Fruit fly (Drosophila melanogaster) whole organism, embryonic: ENCODE results near the gene Gmppb.

ENCODE experiments used
- Atf3 ChIP-seq: fragments of 200-800 bp; sonication (Bioruptor generic); optimal IDR thresholded peaks from 3 replicates; lab custom pipeline; 2016; ENCODE audit warnings: missing biosample characterization, missing genetic modification characterization
- Bgb ChIP-seq: fragments of 200-800 bp; sonication (Bioruptor generic); IDR thresholded peaks from 2 replicates; pipeline ENCODE4 v1.3.6; 2022; ENCODE audit warnings: missing biosample characterization, missing genetic modification characterization; ENCODE audit not compliant: partially characterized antibody
- CG10209 ChIP-seq: fragments of 200-800 bp; sonication (Bioruptor generic); optimal IDR thresholded peaks from 3 replicates; lab custom pipeline; 2017; ENCODE audit warnings: missing biosample characterization, mild to moderate bottlenecking, missing genetic modification characterization, missing genetic modification reagents
- CG10979 ChIP-seq: fragments of 200-800 bp; sonication (Bioruptor generic); optimal IDR thresholded peaks from 2 replicates; lab custom pipeline; 2018; ENCODE audit warnings: missing biosample characterization, mild to moderate bottlenecking, missing genetic modification characterization, moderate library complexity
- CG11695 ChIP-seq: fragments of 200-800 bp; sonication (Bioruptor generic); IDR thresholded peaks from 3 replicates; pipeline ENCODE4 v1.3.6; 2022; ENCODE audit warnings: missing biosample characterization, missing genetic modification characterization
- CG12104 ChIP-seq: fragments of 200-800 bp; sonication (Bioruptor generic); optimal IDR thresholded peaks from 3 replicates; lab custom pipeline; 2016; ENCODE audit warnings: missing biosample characterization, missing genetic modification characterization
- CG14667 ChIP-seq: fragments of 200-800 bp; sonication (Bioruptor generic); IDR thresholded peaks from 2 replicates; pipeline ENCODE4 v1.3.6; 2022; ENCODE audit warnings: missing biosample characterization, missing genetic modification characterization
- CG1603 ChIP-seq: fragments of 200-800 bp; sonication (Bioruptor generic); optimal IDR thresholded peaks from 2 replicates; lab custom pipeline; 2019; ENCODE audit warnings: missing biosample characterization, mild to moderate bottlenecking, missing genetic modification characterization, moderate library complexity
- CG17385 ChIP-seq: fragments of 200-800 bp; sonication (Bioruptor generic); optimal IDR thresholded peaks from 3 replicates; lab custom pipeline; 2018; ENCODE audit warnings: missing biosample characterization, mild to moderate bottlenecking, missing genetic modification characterization
- CG17829 ChIP-seq: fragments of 200-800 bp; optimal IDR thresholded peaks from 2 replicates; lab custom pipeline; 2019; ENCODE audit warnings: missing biosample characterization, mild to moderate bottlenecking, missing genetic modification characterization, moderate library complexity
- CG18599 ChIP-seq: fragments of 200-800 bp; sonication (Bioruptor generic); optimal IDR thresholded peaks from 3 replicates; lab custom pipeline; 2017; ENCODE audit warnings: missing biosample characterization, missing genetic modification characterization, mild to moderate bottlenecking, moderate library complexity, missing genetic modification reagents
- CG2712 ChIP-seq: fragments of 200-800 bp; optimal IDR thresholded peaks from 3 replicates; lab custom pipeline; 2019; ENCODE audit warnings: missing biosample characterization, mild to moderate bottlenecking, missing genetic modification characterization, moderate library complexity
- CG2889 ChIP-seq: fragments of 200-800 bp; sonication (Bioruptor generic); IDR thresholded peaks from 3 replicates; pipeline ENCODE4 v1.3.6; 2022; ENCODE audit warnings: missing biosample characterization, missing genetic modification characterization
- CG3065 ChIP-seq: fragments of 200-800 bp; sonication (Bioruptor generic); optimal IDR thresholded peaks from 2 replicates; lab custom pipeline; 2016; ENCODE audit warnings: missing biosample characterization, missing genetic modification characterization
- CG3163 ChIP-seq: fragments of 200-800 bp; sonication (Bioruptor generic); optimal IDR thresholded peaks from 3 replicates; lab custom pipeline; 2016; ENCODE audit warnings: missing biosample characterization, missing genetic modification characterization
- CG3281 ChIP-seq: fragments of 200-800 bp; sonication (Bioruptor generic); optimal IDR thresholded peaks from 3 replicates; lab custom pipeline; 2017; ENCODE audit warnings: missing biosample characterization, mild to moderate bottlenecking, missing genetic modification characterization
- CG3847 ChIP-seq: fragments of 200-800 bp; sonication (Bioruptor generic); IDR thresholded peaks from 2 replicates; pipeline ENCODE4 v1.3.6; 2022; ENCODE audit warnings: missing biosample characterization, missing genetic modification characterization
- CG6272 ChIP-seq: fragments of 200-800 bp; sonication (Bioruptor generic); IDR thresholded peaks from 2 replicates; pipeline ENCODE4 v1.3.6; 2022; ENCODE audit warnings: missing biosample characterization, missing genetic modification characterization
- CG6765 ChIP-seq: fragments of 200-800 bp; sonication (Bioruptor generic); optimal IDR thresholded peaks from 3 replicates; lab custom pipeline; 2017; ENCODE audit warnings: missing biosample characterization, mild to moderate bottlenecking, missing genetic modification characterization
- CG8765 ChIP-seq: fragments of 200-800 bp; sonication (Bioruptor generic); IDR thresholded peaks from 2 replicates; pipeline ENCODE4 v1.3.6; 2022; ENCODE audit warnings: missing biosample characterization, missing genetic modification characterization
- CG9817 ChIP-seq: fragments of 200-800 bp; sonication (Bioruptor generic); optimal IDR thresholded peaks from 2 replicates; lab custom pipeline; 2018; ENCODE audit warnings: missing biosample characterization, mild to moderate bottlenecking, missing genetic modification characterization, moderate library complexity
- Camta ChIP-seq: fragments of 200-800 bp; sonication (Bioruptor generic); optimal IDR thresholded peaks from 2 replicates; lab custom pipeline; 2016; ENCODE audit warnings: missing biosample characterization, missing genetic modification characterization
- D19B ChIP-seq: fragments of 200-800 bp; sonication (Bioruptor generic); optimal IDR thresholded peaks from 2 replicates; lab custom pipeline; 2017; ENCODE audit warnings: missing biosample characterization, mild to moderate bottlenecking, missing genetic modification characterization
- Deaf1 ChIP-seq: fragments of 200-800 bp; optimal IDR thresholded peaks from 3 replicates; lab custom pipeline; 2019; ENCODE audit warnings: missing biosample characterization, mild to moderate bottlenecking, missing genetic modification characterization, moderate library complexity
- Ets97D ChIP-seq: fragments of 200-800 bp; sonication (Bioruptor generic); optimal IDR thresholded peaks from 3 replicates; lab custom pipeline; 2016; ENCODE audit warnings: missing biosample characterization, missing genetic modification characterization
- HHEX ChIP-seq: fragments of 200-800 bp; sonication (Bioruptor generic); optimal IDR thresholded peaks from 3 replicates; lab custom pipeline; 2017; ENCODE audit warnings: missing biosample characterization, mild to moderate bottlenecking, missing genetic modification characterization, missing genetic modification reagents
- Lpt ChIP-seq: fragments of >200 bp; optimal IDR thresholded peaks from 2 replicates; lab custom pipeline; 2018; ENCODE audit warnings: missing biosample characterization, missing genetic modification characterization
- Med ChIP-seq: fragments of 200-800 bp; sonication (Bioruptor generic); peaks from one replicate; lab custom pipeline; 2016; ENCODE audit warnings: missing biosample characterization, missing genetic modification characterization, mild to moderate bottlenecking, inconsistent platforms, moderate library complexity
- Nf-YC ChIP-seq: fragments of 200-800 bp; optimal IDR thresholded peaks from 3 replicates; lab custom pipeline; 2019; ENCODE audit warnings: missing biosample characterization, mild to moderate bottlenecking, missing genetic modification characterization, moderate library complexity
- NfI ChIP-seq: fragments of 200-800 bp; sonication (Bioruptor generic); optimal IDR thresholded peaks from 3 replicates; lab custom pipeline; 2018; ENCODE audit warnings: missing biosample characterization, mild to moderate bottlenecking, missing genetic modification characterization, moderate library complexity
- Side ChIP-seq: fragments of 200-800 bp; sonication (Bioruptor generic); optimal IDR thresholded peaks from 2 replicates; lab custom pipeline; 2016; ENCODE audit warnings: missing biosample characterization, missing genetic modification characterization
- Sin3A ChIP-seq: fragments of >200 bp; optimal IDR thresholded peaks from 2 replicates; lab custom pipeline; 2018
- Stat92E ChIP-seq, 3 experiments: fragments of >200 bp in 2 of 3; fragments of 200-800 bp in 1 of 3; sonication (Bioruptor generic) in 1 of 3; optimal IDR thresholded peaks; 2 replicates each; lab custom pipeline; 2017 to 2019; ENCODE audit warnings: missing biosample characterization in 3 of 3, missing genetic modification characterization in 3 of 3, mild to moderate bottlenecking in 1 of 3, moderate library complexity in 1 of 3
- TFAM ChIP-seq: fragments of 200-800 bp; sonication (Bioruptor generic); optimal IDR thresholded peaks from 2 replicates; lab custom pipeline; 2017; ENCODE audit warnings: missing biosample characterization, missing genetic modification characterization, inconsistent platforms
- Vsx1 ChIP-seq: fragments of 200-800 bp; sonication (Bioruptor generic); optimal IDR thresholded peaks from 2 replicates; lab custom pipeline; 2017; ENCODE audit warnings: missing biosample characterization, mild to moderate bottlenecking, missing genetic modification characterization, missing genetic modification reagents
- br ChIP-seq: fragments of >200 bp; optimal IDR thresholded peaks from 2 replicates; lab custom pipeline; 2017
- dimm ChIP-seq: fragments of 200-800 bp; sonication (Bioruptor generic); IDR thresholded peaks from 2 replicates; pipeline ENCODE4 v1.3.6; 2022; ENCODE audit warnings: missing biosample characterization, missing genetic modification characterization
- dmrt99B ChIP-seq: fragments of 200-800 bp; sonication (Bioruptor generic); optimal IDR thresholded peaks from 2 replicates; lab custom pipeline; 2018; ENCODE audit warnings: missing biosample characterization, mild to moderate bottlenecking, missing genetic modification characterization, moderate library complexity
- fu2 ChIP-seq: fragments of 200-800 bp; sonication (Bioruptor generic); optimal IDR thresholded peaks from 2 replicates; lab custom pipeline; 2016; ENCODE audit warnings: missing biosample characterization, missing genetic modification characterization
- her ChIP-seq: fragments of 200-800 bp; sonication (Bioruptor generic); optimal IDR thresholded peaks from 2 replicates; lab custom pipeline; 2016; ENCODE audit warnings: missing biosample characterization, missing genetic modification characterization
- lab ChIP-seq: fragments of 200-800 bp; sonication (Bioruptor generic); optimal IDR thresholded peaks from 3 replicates; lab custom pipeline; 2017; ENCODE audit warnings: missing biosample characterization, missing genetic modification characterization, mild to moderate bottlenecking, moderate library complexity, missing genetic modification reagents
- lilli ChIP-seq: fragments of 200-800 bp; sonication (Bioruptor generic); optimal IDR thresholded peaks from 3 replicates; lab custom pipeline; 2016; ENCODE audit warnings: missing biosample characterization, missing genetic modification characterization
- lov ChIP-seq, 2 experiments: fragments of 200-800 bp in 1 of 2; fragments of >200 bp in 1 of 2; sonication (Bioruptor generic) in 1 of 2; IDR thresholded peaks in 1 of 2; optimal IDR thresholded peaks in 1 of 2; 2 replicates in 1 of 2; 3 replicates in 1 of 2; pipeline versions ENCODE4 v1.3.6 to Lab custom; 2017 to 2022; ENCODE audit warnings: missing biosample characterization in 1 of 2, missing genetic modification characterization in 1 of 2
- mirr ChIP-seq: fragments of 200-800 bp; sonication (Bioruptor generic); optimal IDR thresholded peaks from 3 replicates; lab custom pipeline; 2018; ENCODE audit warnings: missing biosample characterization, mild to moderate bottlenecking, missing genetic modification characterization
- mld ChIP-seq: fragments of 200-800 bp; sonication (Bioruptor generic); IDR thresholded peaks from 3 replicates; pipeline ENCODE4 v1.3.6; 2022; ENCODE audit warnings: missing biosample characterization, missing genetic modification characterization; ENCODE audit not compliant: partially characterized antibody
- rib ChIP-seq: fragments of 200-800 bp; sonication (Bioruptor generic); IDR thresholded peaks from 2 replicates; pipeline ENCODE4 v1.3.6; 2022; ENCODE audit warnings: missing biosample characterization, missing genetic modification characterization
- sens ChIP-seq: fragments of 200-800 bp; sonication (Bioruptor generic); peaks from one replicate; lab custom pipeline; 2016; ENCODE audit warnings: missing biosample characterization, missing genetic modification characterization
- trem ChIP-seq: fragments of 200-800 bp; optimal IDR thresholded peaks from 3 replicates; lab custom pipeline; 2019; ENCODE audit warnings: missing biosample characterization, mild to moderate bottlenecking, missing genetic modification characterization, moderate library complexity
- zfh1 ChIP-seq: fragments of 200-800 bp; sonication (Bioruptor generic); IDR thresholded peaks from 3 replicates; pipeline ENCODE4 v1.3.6; 2022; ENCODE audit warnings: missing biosample characterization, missing genetic modification characterization
- zfh2 ChIP-seq: fragments of 200-800 bp; sonication (Bioruptor generic); optimal IDR thresholded peaks from 2 replicates; lab custom pipeline; 2016; ENCODE audit warnings: missing biosample characterization, missing genetic modification characterization

Gene Gmppb

dm6 chr3R:4771319-4771718, 39.9 kb upstream of the Gmppb start:
- TF ChIP-seq mirr (GFP tag; lab: Kevin White, UChicago) (no peak), CG3847 (no peak), br (lab: Kevin White, UChicago) (no peak), CG12104 (GFP tag; lab: Kevin White, UChicago) (no peak), Side (GFP tag; lab: Kevin White, UChicago) (no peak), CG9817 (tag; lab: Kevin White, UChicago) (no peak), Lpt (GFP tag; lab: Kevin White, UChicago) (no peak)

DNA sequence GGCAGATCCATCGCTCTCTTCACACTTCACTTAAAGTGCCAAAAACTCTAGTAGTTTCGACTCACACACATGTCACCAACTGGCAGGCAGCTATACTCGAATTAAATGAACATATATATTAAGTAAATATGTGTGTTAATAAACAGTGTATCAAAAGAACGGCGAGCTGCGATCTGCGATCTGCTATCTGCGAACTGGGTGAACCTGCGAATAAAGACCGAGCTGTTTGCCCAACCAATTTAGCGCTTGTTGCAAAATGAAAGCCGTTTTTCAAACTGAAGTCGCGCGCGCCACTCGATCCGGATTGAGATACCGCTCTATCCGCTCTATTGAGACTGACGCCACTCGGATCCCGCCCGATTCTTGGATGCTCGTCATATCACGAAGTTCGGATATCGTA, 38.1 kb upstream of the Gmppb start, which contains the start of gene CG44098:
Gene CG44098, minus strand, starts transcription at position 101 of the 400 bp plus-strand sequence.
- TF ChIP-seq CG2889, result no peak
- TF ChIP-seq trem (tag; lab: Kevin White, UChicago), result no peak
- TF ChIP-seq CG1603 (tag; lab: Kevin White, UChicago), result no peak
- TF ChIP-seq mld, result no peak
- no peak for TF ChIP-seq Nf-YC (tag; lab: Kevin White, UChicago)
- TF ChIP-seq CG17385, result no peak
- no peak for TF ChIP-seq CG6272 (GFP tag; lab: Robert Waterston, UW)
- TF ChIP-seq zfh1 (GFP tag; lab: Robert Waterston, UW), result no peak
- TF ChIP-seq Camta (GFP tag; lab: Kevin White, UChicago), result no peak
- peak; percentile 8 for TF ChIP-seq sens
- TF ChIP-seq CG8765 (GFP tag; lab: Robert Waterston, UW), result no peak
- TF ChIP-seq Ets97D, result no peak
- TF ChIP-seq CG14667 (GFP tag; lab: Robert Waterston, UW), result no peak
- TF ChIP-seq CG10979, result no peak
- no peak for TF ChIP-seq TFAM (GFP tag; lab: Kevin White, UChicago)
- no peak for TF ChIP-seq CG2712
- no peak for TF ChIP-seq rib (GFP tag; lab: Robert Waterston, UW)
- no peak for TF ChIP-seq lov (optimal IDR thresholded peaks at IDR 0.05; lab: Kevin White, UChicago)
- no peak for TF ChIP-seq lov (GFP tag; IDR thresholded peaks at IDR 0.05; lab: Robert Waterston, UW)
- TF ChIP-seq CG18599 (GFP tag; lab: Kevin White, UChicago), result peak; percentile 32
- TF ChIP-seq NfI, result no peak
- TF ChIP-seq Stat92E (GFP tag; optimal IDR thresholded peaks at IDR 0.05; lab: Kevin White, UChicago), result no peak
- no peak for TF ChIP-seq Atf3 (GFP tag; lab: Kevin White, UChicago)
- TF ChIP-seq Med (GFP tag; lab: Kevin White, UChicago), result peak; percentile 52
- no peak for TF ChIP-seq Bgb (GFP tag; lab: Robert Waterston, UW)
- TF ChIP-seq dmrt99B (tag; lab: Kevin White, UChicago), result no peak
- TF ChIP-seq Deaf1 (tag; lab: Kevin White, UChicago), result peak; percentile 31
- no peak for TF ChIP-seq Sin3A (lab: Kevin White, UChicago)
- no peak for TF ChIP-seq fu2 (GFP tag; lab: Kevin White, UChicago)
- no peak for TF ChIP-seq CG9817 (tag; lab: Kevin White, UChicago)
- no peak for TF ChIP-seq CG10209 (GFP tag; lab: Kevin White, UChicago)
- TF ChIP-seq CG6765 (GFP tag; lab: Kevin White, UChicago), result no peak
- TF ChIP-seq CG3163 (GFP tag; lab: Kevin White, UChicago), result no peak
- no peak for TF ChIP-seq zfh2 (GFP tag; lab: Kevin White, UChicago)
- TF ChIP-seq D19B (GFP tag; lab: Kevin White, UChicago), result no peak
- TF ChIP-seq Vsx1 (GFP tag; lab: Kevin White, UChicago), result no peak
- TF ChIP-seq her (GFP tag; lab: Kevin White, UChicago), result no peak
- TF ChIP-seq mirr (GFP tag; lab: Kevin White, UChicago), result no peak
- TF ChIP-seq lilli (GFP tag; lab: Kevin White, UChicago), result no peak
- TF ChIP-seq HHEX, result no peak
- TF ChIP-seq CG11695 (GFP tag; lab: Robert Waterston, UW), result no peak
- no peak for TF ChIP-seq dimm (GFP tag; lab: Robert Waterston, UW)
- TF ChIP-seq CG17829 (tag; lab: Kevin White, UChicago), result no peak
- TF ChIP-seq CG3065, result no peak
- TF ChIP-seq lab, result peak; percentile 25
- peak; percentile 5 for TF ChIP-seq CG3281
